Worm (Caenorhabditis elegans) whole organism, mixed stage, embryonic: ENCODE data around the gene C25B8.8.

Experiments
- M03D4.4 ChIP-seq: sonication (generic microtip); optimal IDR thresholded peaks from 2 replicates; lab custom pipeline; 2017; ENCODE audit warnings: mild to moderate bottlenecking, missing genetic modification characterization, missing compliant biosample characterization
- bed-3 ChIP-seq: fragments of 200-800 bp; sonication (Bioruptor generic); optimal IDR thresholded peaks from 3 replicates; lab custom pipeline; 2018; ENCODE audit warnings: mild to moderate bottlenecking, missing genetic modification characterization, moderate library complexity, missing compliant biosample characterization
- blmp-1 ChIP-seq: fragments of 150-350 bp; optimal IDR thresholded peaks from 2 replicates; lab custom pipeline; 2014; ENCODE audit warnings: missing biosample characterization, missing genetic modification characterization
- ceh-39 ChIP-seq: fragments of 150-350 bp; optimal IDR thresholded peaks from 2 replicates; lab custom pipeline; 2014; ENCODE audit warnings: missing biosample characterization, missing genetic modification characterization
- ceh-43 ChIP-seq: fragments of 200-800 bp; sonication (Bioruptor generic); optimal IDR thresholded peaks from 2 replicates; lab custom pipeline; 2018; ENCODE audit warnings: mild to moderate bottlenecking, missing genetic modification characterization, moderate library complexity, missing compliant biosample characterization
- ceh-83 ChIP-seq: fragments of 200-800 bp; sonication (Bioruptor generic); optimal IDR thresholded peaks from 2 replicates; lab custom pipeline; 2018; ENCODE audit warnings: mild to moderate bottlenecking, missing genetic modification characterization, missing compliant biosample characterization
- ces-1 ChIP-seq: fragments of 150-350 bp; optimal IDR thresholded peaks from 2 replicates; lab custom pipeline; 2014; ENCODE audit warnings: missing biosample characterization, missing genetic modification reagents, missing genetic modification characterization
- drap-1 ChIP-seq: fragments of 200-800 bp; sonication (Bioruptor generic); optimal IDR thresholded peaks from 3 replicates; lab custom pipeline; 2018; ENCODE audit warnings: mild to moderate bottlenecking, missing genetic modification characterization, missing compliant biosample characterization
- elt-1 ChIP-seq: sonication (generic microtip); optimal IDR thresholded peaks from 2 replicates; lab custom pipeline; 2017; ENCODE audit warnings: missing genetic modification characterization, mild to moderate bottlenecking, missing compliant biosample characterization, antibody characterized with exemption, moderate library complexity, borderline replicate concordance; ENCODE audit not compliant: insufficient read depth
- elt-3 ChIP-seq: fragments of 150-350 bp; optimal IDR thresholded peaks from 2 replicates; lab custom pipeline; 2014; ENCODE audit warnings: missing biosample characterization, missing genetic modification characterization
- flh-1 ChIP-seq: fragments of 200-800 bp; sonication (Bioruptor generic); optimal IDR thresholded peaks from 2 replicates; lab custom pipeline; 2018; ENCODE audit warnings: mild to moderate bottlenecking, missing genetic modification characterization, moderate library complexity, missing compliant biosample characterization
- ham-2 ChIP-seq: fragments of 200-800 bp; sonication (Bioruptor generic); optimal IDR thresholded peaks from 2 replicates; lab custom pipeline; 2018; ENCODE audit warnings: mild to moderate bottlenecking, missing genetic modification characterization, missing compliant biosample characterization
- hlh-1 ChIP-seq: fragments of 150-350 bp; optimal IDR thresholded peaks from 2 replicates; lab custom pipeline; 2014; ENCODE audit warnings: missing biosample characterization, missing genetic modification reagents, missing genetic modification characterization
- lin-13 ChIP-seq: fragments of 150-350 bp; optimal IDR thresholded peaks from 2 replicates; lab custom pipeline; 2014; ENCODE audit warnings: missing biosample characterization, missing genetic modification characterization
- lin-32 ChIP-seq: fragments of 200-800 bp; sonication (Bioruptor generic); optimal IDR thresholded peaks from 2 replicates; lab custom pipeline; 2018; ENCODE audit warnings: mild to moderate bottlenecking, missing genetic modification characterization, missing compliant biosample characterization
- lsy-2 ChIP-seq: fragments of 150-350 bp; optimal IDR thresholded peaks from 2 replicates; lab custom pipeline; 2014; ENCODE audit warnings: missing biosample characterization, missing genetic modification characterization
- mab-5 ChIP-seq: fragments of 150-350 bp; optimal IDR thresholded peaks from 2 replicates; lab custom pipeline; 2014; ENCODE audit warnings: missing biosample characterization, missing genetic modification characterization
- mep-1 ChIP-seq: fragments of 150-350 bp; optimal IDR thresholded peaks from 2 replicates; lab custom pipeline; 2017; ENCODE audit warnings: missing biosample characterization, missing genetic modification reagents, missing genetic modification characterization, inconsistent platforms
- mls-2 ChIP-seq: sonication (generic microtip); optimal IDR thresholded peaks from 2 replicates; lab custom pipeline; 2016; ENCODE audit warnings: mild to moderate bottlenecking, missing genetic modification characterization, moderate library complexity, missing compliant biosample characterization
- nhr-12 ChIP-seq: fragments of 150-350 bp; optimal IDR thresholded peaks from 2 replicates; lab custom pipeline; 2014; ENCODE audit warnings: missing biosample characterization, missing genetic modification characterization
- nhr-2 ChIP-seq: fragments of 150-350 bp; optimal IDR thresholded peaks from 2 replicates; lab custom pipeline; 2014; ENCODE audit warnings: missing biosample characterization, missing genetic modification characterization
- nhr-237 ChIP-seq: fragments of 150-350 bp; optimal IDR thresholded peaks from 2 replicates; lab custom pipeline; 2014; ENCODE audit warnings: missing biosample characterization, missing genetic modification characterization
- nhr-28 ChIP-seq: fragments of 150-350 bp; optimal IDR thresholded peaks from 2 replicates; lab custom pipeline; 2014; ENCODE audit warnings: missing biosample characterization, missing genetic modification characterization
- pha-4 ChIP-seq: fragments of 150-350 bp; optimal IDR thresholded peaks from 2 replicates; lab custom pipeline; 2018; ENCODE audit warnings: missing biosample characterization, missing genetic modification reagents, missing genetic modification characterization
- sem-2 ChIP-seq: fragments of 200-800 bp; sonication (Bioruptor generic); optimal IDR thresholded peaks from 2 replicates; lab custom pipeline; 2018; ENCODE audit warnings: mild to moderate bottlenecking, missing genetic modification characterization, missing compliant biosample characterization
- snpc-4 ChIP-seq: fragments of 150-350 bp; optimal IDR thresholded peaks from 2 replicates; lab custom pipeline; 2014; ENCODE audit warnings: missing biosample characterization, missing genetic modification characterization
- sptf-1 ChIP-seq: sonication (generic microtip); optimal IDR thresholded peaks from 2 replicates; lab custom pipeline; 2017; ENCODE audit warnings: mild to moderate bottlenecking, missing genetic modification characterization, moderate library complexity, missing compliant biosample characterization
- tbx-8 ChIP-seq: fragments of 200-800 bp; sonication (Bioruptor generic); optimal IDR thresholded peaks from 2 replicates; lab custom pipeline; 2018; ENCODE audit warnings: mild to moderate bottlenecking, missing genetic modification characterization, moderate library complexity, missing compliant biosample characterization
- unc-120 ChIP-seq: sonication (generic microtip); optimal IDR thresholded peaks from 2 replicates; lab custom pipeline; 2017; ENCODE audit warnings: missing genetic modification characterization, missing compliant biosample characterization; ENCODE audit not compliant: poor library complexity, severe bottlenecking
- unc-39 ChIP-seq: fragments of 150-350 bp; optimal IDR thresholded peaks from 2 replicates; lab custom pipeline; 2014; ENCODE audit warnings: missing biosample characterization, missing genetic modification characterization
- unc-62 ChIP-seq: fragments of 150-350 bp; optimal IDR thresholded peaks from 2 replicates; lab custom pipeline; 2014; ENCODE audit warnings: missing biosample characterization, missing genetic modification reagents, missing genetic modification characterization
- zip-8 ChIP-seq: fragments of 150-350 bp; optimal IDR thresholded peaks from 2 replicates; lab custom pipeline; 2014; ENCODE audit warnings: missing biosample characterization, missing genetic modification characterization
- ztf-11 ChIP-seq: fragments of 150-350 bp; optimal IDR thresholded peaks from 2 replicates; lab custom pipeline; 2014; ENCODE audit warnings: missing biosample characterization, missing genetic modification characterization

C25B8.8 gene

DNA sequence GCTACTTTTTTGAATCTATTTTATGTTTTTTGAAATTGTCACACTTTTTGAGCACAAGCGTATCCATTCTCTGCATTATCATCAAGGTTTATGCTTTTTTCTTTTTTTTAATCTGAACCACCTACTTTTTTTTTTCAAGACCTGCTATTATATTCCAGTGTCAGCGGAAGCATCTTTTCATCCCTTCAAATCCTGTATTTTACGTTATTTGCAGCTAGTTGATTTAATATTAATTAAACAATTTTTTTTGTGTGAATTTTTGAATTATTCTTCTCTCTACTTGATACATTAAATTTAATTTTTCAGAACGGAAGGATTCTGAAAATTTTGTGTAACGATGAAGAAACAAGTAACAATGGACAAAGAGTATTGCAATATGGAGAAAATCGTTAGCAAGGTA is at the start of gene C25B8.8:
C25B8.8 (plus strand) TSS at position 301 of the 400 bp plus-strand sequence.
- no peak for TF ChIP-seq ham-2 (GFP tag; lab: Kevin White, UChicago)
- no peak for TF ChIP-seq ceh-83
- TF ChIP-seq ceh-43: no peak
- TF ChIP-seq hlh-1 (tag; lab: Kevin White, UChicago): no peak
- TF ChIP-seq snpc-4 (tag; lab: Kevin White, UChicago): no peak
- TF ChIP-seq elt-3: no peak
- no peak for TF ChIP-seq blmp-1 (tag; lab: Kevin White, UChicago)
- TF ChIP-seq nhr-237 (tag; lab: Kevin White, UChicago): no peak
- no peak for TF ChIP-seq bed-3 (GFP tag; lab: Kevin White, UChicago)
- no peak for TF ChIP-seq nhr-12 (tag; lab: Kevin White, UChicago)
- TF ChIP-seq drap-1 (GFP tag; lab: Kevin White, UChicago): no peak
- TF ChIP-seq mep-1: no peak
- no peak for TF ChIP-seq mab-5 (tag; lab: Kevin White, UChicago)
- TF ChIP-seq ceh-39 (tag; lab: Kevin White, UChicago): no peak
- no peak for TF ChIP-seq tbx-8 (GFP tag; lab: Kevin White, UChicago)
- TF ChIP-seq nhr-28 (tag; lab: Kevin White, UChicago): no peak
- no peak for TF ChIP-seq nhr-2 (tag; lab: Kevin White, UChicago)

DNA sequence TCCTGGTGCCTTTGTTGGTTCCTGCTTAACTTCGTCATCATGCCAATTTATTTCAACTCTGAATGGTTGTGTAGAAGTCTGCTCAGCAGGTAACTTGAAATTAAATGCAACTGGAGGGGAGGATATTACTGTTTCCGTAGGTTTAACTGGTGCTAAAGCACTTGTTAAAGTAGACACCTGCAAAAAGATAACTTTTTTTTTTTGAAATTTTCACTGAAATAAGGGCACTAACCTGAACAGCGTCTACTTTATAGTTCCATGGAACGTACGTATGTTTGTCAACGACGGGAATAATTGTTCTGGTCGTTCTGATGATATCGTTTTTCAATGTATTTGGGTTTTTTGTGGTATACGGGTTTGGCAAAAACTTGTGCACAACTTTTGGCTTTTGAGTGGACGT is 49.3 kb upstream of the C25B8.8 start:
- no peak for TF ChIP-seq lin-32 (GFP tag; lab: Kevin White, UChicago)
- no peak for TF ChIP-seq ztf-11 (tag; lab: Kevin White, UChicago)
- TF ChIP-seq sem-2 (GFP tag; lab: Kevin White, UChicago): no peak

DNA sequence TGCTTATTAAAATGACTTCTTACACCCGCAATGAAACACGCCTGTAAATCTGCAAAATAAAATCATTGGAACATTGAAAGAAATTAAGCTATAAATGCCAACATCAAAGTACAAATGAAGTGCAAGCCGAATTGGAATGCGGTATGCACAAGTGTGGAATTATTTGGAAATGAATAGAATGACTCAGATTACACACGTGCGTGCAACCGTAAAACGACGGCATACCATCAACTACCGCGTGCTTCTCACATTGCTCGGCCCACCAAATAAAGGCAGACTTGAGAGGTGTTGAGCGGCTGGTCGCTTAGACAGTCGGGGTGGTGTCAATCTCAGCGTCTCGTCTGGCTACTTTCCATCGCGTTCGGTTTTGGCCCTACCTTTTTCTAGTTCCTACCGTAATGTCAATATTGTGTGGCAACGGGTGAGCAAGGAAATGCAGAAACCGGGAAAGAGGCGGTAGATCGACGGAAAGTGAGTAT is 47.4 kb upstream of the C25B8.8 start, which contains the start of gene aaim-1:
aaim-1 (minus strand) TSS at position 51 of the 479 bp plus-strand sequence.
- TF ChIP-seq unc-120 (tag; lab: Kevin White, UChicago) (no peak), unc-39 (tag; lab: Kevin White, UChicago) (no peak), nhr-2 (tag; lab: Kevin White, UChicago) (no peak), lsy-2 (tag; lab: Kevin White, UChicago) (no peak), zip-8 (no peak), tbx-8 (GFP tag; lab: Kevin White, UChicago) (no peak), lin-32 (GFP tag; lab: Kevin White, UChicago) (no peak), flh-1 (GFP tag; lab: Kevin White, UChicago) (no peak), ztf-11 (tag; lab: Kevin White, UChicago) (no peak)

DNA sequence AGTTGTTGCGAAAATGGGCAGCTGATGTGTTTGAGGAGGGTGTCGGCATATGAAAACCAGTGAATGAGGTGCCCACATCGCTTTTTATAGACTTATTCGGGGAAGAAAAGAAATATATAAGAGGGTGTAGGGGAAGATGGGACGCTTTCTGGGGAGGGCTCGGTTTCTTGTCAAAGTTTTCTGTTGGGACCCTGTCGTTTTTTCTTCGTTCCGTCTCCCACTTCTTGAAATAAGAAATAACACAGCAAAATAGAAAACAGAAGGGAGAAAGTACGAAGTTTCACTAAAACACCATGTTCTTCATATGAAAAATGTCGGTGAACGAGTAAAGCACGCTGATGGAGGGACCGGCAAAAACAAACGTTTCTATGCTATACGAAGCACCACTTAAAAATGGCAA is 40.2 kb upstream of the C25B8.8 start, which contains the start of gene dop-3:
dop-3 (minus strand) TSS at position 101 of the 400 bp plus-strand sequence.
- TF ChIP-seq nhr-12 (tag; lab: Kevin White, UChicago) (no peak), M03D4.4 (no peak), nhr-28 (tag; lab: Kevin White, UChicago) (no peak), mls-2 (no peak), blmp-1 (tag; lab: Kevin White, UChicago) (no peak), unc-62 (no peak), lin-32 (GFP tag; lab: Kevin White, UChicago) (no peak), pha-4 (tag; lab: Kevin White, UChicago) (no peak), mab-5 (tag; lab: Kevin White, UChicago) (no peak), bed-3 (GFP tag; lab: Kevin White, UChicago) (no peak), lin-13 (tag; lab: Kevin White, UChicago) (no peak), ceh-39 (tag; lab: Kevin White, UChicago) (no peak), elt-1 (tag; lab: Kevin White, UChicago) (no peak), ham-2 (GFP tag; lab: Kevin White, UChicago) (no peak), sptf-1 (tag; lab: Kevin White, UChicago) (no peak), lsy-2 (tag; lab: Kevin White, UChicago) (no peak), snpc-4 (tag; lab: Kevin White, UChicago) (no peak), mep-1 (no peak), ces-1 (GFP tag; lab: Kevin White, UChicago) (no peak), sem-2 (GFP tag; lab: Kevin White, UChicago) (no peak)
